Worm (Caenorhabditis elegans) whole organism, L4 larva: ENCODE measurements around the gene srh-293.

Experiments
- R02D3.7 ChIP-seq: fragments of 150-350 bp; sonication (generic microtip); optimal IDR thresholded peaks from 3 replicates; lab custom pipeline; 2014; ENCODE audit warnings: missing biosample characterization, missing genetic modification characterization
- T26A8.4 ChIP-seq: fragments of 200-800 bp; sonication (Bioruptor generic); IDR thresholded peaks from 2 replicates; pipeline ENCODE4 v1.3.6; 2022; ENCODE audit warnings: missing genetic modification characterization, missing compliant biosample characterization
- Y48G9A.11 ChIP-seq: fragments of 200-800 bp; sonication (Bioruptor generic); IDR thresholded peaks from 2 replicates; pipeline ENCODE4 v1.3.6; 2022; ENCODE audit warnings: missing genetic modification reagents, missing genetic modification characterization, missing compliant biosample characterization
- Y5F2A.4 ChIP-seq: fragments of 200-800 bp; sonication (Bioruptor generic); optimal IDR thresholded peaks from 2 replicates; lab custom pipeline; 2018; ENCODE audit warnings: mild to moderate bottlenecking, missing genetic modification characterization, missing compliant biosample characterization
- Y75B8A.6 ChIP-seq: fragments of 200-800 bp; sonication (Bioruptor generic); IDR thresholded peaks from 2 replicates; pipeline ENCODE4 v1.3.6; 2022; ENCODE audit warnings: missing genetic modification reagents, missing genetic modification characterization, missing compliant biosample characterization
- aha-1 ChIP-seq: fragments of 150-350 bp; peaks from one replicate; lab custom pipeline; 2014; ENCODE audit warnings: missing biosample characterization, missing genetic modification characterization
- ama-1 ChIP-seq: fragments of 150-350 bp; optimal IDR thresholded peaks from 2 replicates; lab custom pipeline; 2014; ENCODE audit warnings: inconsistent platforms, mixed read lengths
- arid-1 ChIP-seq: fragments of 200-800 bp; sonication (Bioruptor generic); conservative IDR thresholded peaks from 2 replicates; pipeline ENCODE4 v1.3.6; 2022; ENCODE audit warnings: missing genetic modification reagents, missing genetic modification characterization, missing compliant biosample characterization
- ceh-20 ChIP-seq: fragments of 200-800 bp; sonication (Bioruptor generic); IDR thresholded peaks from 2 replicates; pipeline ENCODE4 v1.3.6; 2022; ENCODE audit warnings: missing genetic modification reagents, missing genetic modification characterization, missing compliant biosample characterization
- ceh-28 ChIP-seq: fragments of 150-350 bp; optimal IDR thresholded peaks from 2 replicates; lab custom pipeline; 2014; ENCODE audit warnings: missing biosample characterization, missing genetic modification reagents, missing genetic modification characterization
- ceh-32 ChIP-seq: sonication (generic microtip); optimal IDR thresholded peaks from 2 replicates; lab custom pipeline; 2016; ENCODE audit warnings: mild to moderate bottlenecking, missing genetic modification characterization, missing compliant biosample characterization; ENCODE audit not compliant: poor library complexity
- ceh-82 ChIP-seq: sonication (generic microtip); optimal IDR thresholded peaks from 2 replicates; lab custom pipeline; 2017; ENCODE audit warnings: missing biosample characterization, missing genetic modification characterization
- ctbp-1 ChIP-seq: fragments of 200-800 bp; sonication (Bioruptor generic); IDR thresholded peaks from 2 replicates; pipeline ENCODE4 v1.3.6; 2022; ENCODE audit warnings: missing genetic modification reagents, missing genetic modification characterization, missing compliant biosample characterization
- daf-12 ChIP-seq: fragments of 150-350 bp; optimal IDR thresholded peaks from 2 replicates; lab custom pipeline; 2014; ENCODE audit warnings: missing biosample characterization, missing genetic modification reagents, missing genetic modification characterization
- daf-16 ChIP-seq, 3 experiments: sonication (generic microtip); optimal IDR thresholded peaks; 2 replicates each; lab custom pipeline; 2016 to 2017; ENCODE audit warnings: missing genetic modification characterization in 3 of 3, missing genetic modification reagents in 3 of 3, mild to moderate bottlenecking in 2 of 3, missing compliant biosample characterization in 2 of 3, missing biosample characterization in 1 of 3, moderate library complexity in 1 of 3
- dmd-9 ChIP-seq: fragments of 200-800 bp; sonication (Bioruptor generic); IDR thresholded peaks from 2 replicates; pipeline ENCODE4 v1.3.6; 2022; ENCODE audit warnings: missing genetic modification reagents, missing genetic modification characterization, missing compliant biosample characterization
- dpl-1 ChIP-seq: fragments of 150-350 bp; optimal IDR thresholded peaks from 2 replicates; lab custom pipeline; 2014; ENCODE audit warnings: missing biosample characterization, missing genetic modification reagents, missing genetic modification characterization
- dve-1 ChIP-seq: sonication (generic microtip); optimal IDR thresholded peaks from 2 replicates; lab custom pipeline; 2017; ENCODE audit warnings: antibody characterized with exemption, mild to moderate bottlenecking, missing genetic modification characterization, missing compliant biosample characterization; ENCODE audit not compliant: insufficient read depth
- egl-27 ChIP-seq: sonication (generic microtip); optimal IDR thresholded peaks from 3 replicates; lab custom pipeline; 2017; ENCODE audit warnings: missing biosample characterization, missing genetic modification reagents, missing genetic modification characterization
- egl-43 ChIP-seq: fragments of 200-800 bp; sonication (Bioruptor generic); IDR thresholded peaks from 2 replicates; pipeline ENCODE4 v1.3.6; 2022; ENCODE audit warnings: missing genetic modification reagents, missing genetic modification characterization, missing compliant biosample characterization
- fkh-10 ChIP-seq: fragments of 150-350 bp; optimal IDR thresholded peaks from 2 replicates; lab custom pipeline; 2014; ENCODE audit warnings: missing biosample characterization, missing genetic modification reagents, missing genetic modification characterization
- hif-1 ChIP-seq, 2 experiments: sonication (generic microtip); optimal IDR thresholded peaks; 2 replicates each; lab custom pipeline; 2016 to 2017; ENCODE audit warnings: missing compliant biosample characterization in 2 of 2, missing genetic modification characterization in 2 of 2, missing genetic modification reagents in 2 of 2, missing genotype in 2 of 2, mild to moderate bottlenecking in 1 of 2
- hlh-11 ChIP-seq: fragments of 200-800 bp; sonication (Bioruptor generic); optimal IDR thresholded peaks from 2 replicates; lab custom pipeline; 2018; ENCODE audit warnings: mild to moderate bottlenecking, missing genetic modification characterization, missing compliant biosample characterization
- hlh-30 ChIP-seq: sonication (generic microtip); optimal IDR thresholded peaks from 2 replicates; lab custom pipeline; 2017; ENCODE audit warnings: antibody characterized with exemption, mild to moderate bottlenecking, missing genetic modification characterization, missing compliant biosample characterization; ENCODE audit not compliant: insufficient read depth
- jun-1 ChIP-seq: fragments of 150-350 bp; optimal IDR thresholded peaks from 2 replicates; lab custom pipeline; 2014; ENCODE audit warnings: missing biosample characterization, missing genetic modification reagents, missing genetic modification characterization
- lin-29 ChIP-seq: fragments of 200-800 bp; sonication (Bioruptor generic); IDR thresholded peaks from 2 replicates; pipeline ENCODE4 v1.3.6; 2022; ENCODE audit warnings: missing genetic modification reagents, missing genetic modification characterization, missing compliant biosample characterization
- lir-3 ChIP-seq: sonication (generic microtip); optimal IDR thresholded peaks from 2 replicates; lab custom pipeline; 2016; ENCODE audit warnings: mild to moderate bottlenecking, missing genetic modification characterization, missing compliant biosample characterization
- mdt-29 ChIP-seq: fragments of 200-800 bp; sonication (Bioruptor generic); IDR thresholded peaks from 2 replicates; pipeline ENCODE4 v1.3.6; 2022; ENCODE audit warnings: missing genetic modification reagents, missing genetic modification characterization, missing compliant biosample characterization
- mxl-2 ChIP-seq: fragments of 200-800 bp; sonication (Bioruptor generic); conservative IDR thresholded peaks from 2 replicates; pipeline ENCODE4 v1.3.6; 2022; ENCODE audit warnings: missing genetic modification reagents, missing genetic modification characterization, missing compliant biosample characterization
- mxl-3 ChIP-seq: fragments of 200-800 bp; sonication (Bioruptor generic); optimal IDR thresholded peaks from 2 replicates; lab custom pipeline; 2018; ENCODE audit warnings: mild to moderate bottlenecking, missing genetic modification characterization, missing compliant biosample characterization
- nhr-41 ChIP-seq: fragments of 200-800 bp; sonication (Bioruptor generic); IDR thresholded peaks from 2 replicates; pipeline ENCODE4 v1.3.6; 2022; ENCODE audit warnings: missing genetic modification reagents, missing genetic modification characterization, missing compliant biosample characterization
- nhr-6 ChIP-seq: fragments of 150-350 bp; optimal IDR thresholded peaks from 2 replicates; lab custom pipeline; 2014; ENCODE audit warnings: missing biosample characterization, missing genetic modification characterization
- nhr-76 ChIP-seq: fragments of 150-350 bp; optimal IDR thresholded peaks from 2 replicates; lab custom pipeline; 2014; ENCODE audit warnings: missing biosample characterization, missing genetic modification characterization
- skn-1 ChIP-seq: fragments of 150-350 bp; optimal IDR thresholded peaks from 2 replicates; lab custom pipeline; 2014; ENCODE audit warnings: missing biosample characterization, missing genetic modification characterization
- snpc-1.2 ChIP-seq: fragments of 200-800 bp; sonication (Bioruptor generic); IDR thresholded peaks from 2 replicates; pipeline ENCODE4 v1.3.6; 2022; ENCODE audit warnings: missing genetic modification reagents, missing genetic modification characterization, missing compliant biosample characterization
- spr-1 ChIP-seq: sonication (generic microtip); optimal IDR thresholded peaks from 2 replicates; lab custom pipeline; 2016; ENCODE audit warnings: mild to moderate bottlenecking, missing genetic modification characterization, missing compliant biosample characterization
- spr-3 ChIP-seq: fragments of 200-800 bp; sonication (Bioruptor generic); optimal IDR thresholded peaks from 2 replicates; lab custom pipeline; 2018; ENCODE audit warnings: mild to moderate bottlenecking, missing genetic modification characterization, missing compliant biosample characterization
- tra-1 ChIP-seq: fragments of 200-800 bp; sonication (Bioruptor generic); IDR thresholded peaks from 2 replicates; pipeline ENCODE4 v1.3.6; 2022; ENCODE audit warnings: missing genetic modification reagents, missing genetic modification characterization, missing compliant biosample characterization
- unc-130 ChIP-seq: sonication (generic microtip); optimal IDR thresholded peaks from 2 replicates; lab custom pipeline; 2016; ENCODE audit warnings: missing genetic modification reagents, missing genetic modification characterization, missing compliant biosample characterization
- unc-39 ChIP-seq: sonication (generic microtip); optimal IDR thresholded peaks from 2 replicates; lab custom pipeline; 2017; ENCODE audit warnings: missing biosample characterization, missing genetic modification characterization
- unc-62 ChIP-seq, 3 experiments: fragments of 150-350 bp in 1 of 3; sonication (generic microtip); optimal IDR thresholded peaks in 2 of 3; peaks in 1 of 3; 1 replicate in 1 of 3; 2 replicates in 2 of 3; lab custom pipeline; 2014 to 2017; ENCODE audit warnings: missing biosample characterization in 3 of 3, missing genetic modification characterization in 3 of 3, missing genetic modification reagents in 3 of 3, missing genotype in 1 of 3
- vab-7 ChIP-seq: fragments of 200-800 bp; sonication (Bioruptor generic); IDR thresholded peaks from 2 replicates; pipeline ENCODE4 v1.3.6; 2022; ENCODE audit warnings: missing genetic modification reagents, missing genetic modification characterization, missing compliant biosample characterization

Gene srh-293

ce11 chrV:15891279-15891678, 25.3 kb downstream of the srh-293 start (continued):
- TF ChIP-seq Y5F2A.4 (GFP tag; lab: Kevin White, UChicago): no peak
- no peak for TF ChIP-seq Y48G9A.11
- no peak for TF ChIP-seq daf-16 (GFP tag; optimal IDR thresholded peaks at IDR 0.05; lab: Kevin White, UChicago)
- peak; percentile 89 for TF ChIP-seq daf-16 (tag; optimal IDR thresholded peaks at IDR 0.05; lab: Kevin White, UChicago)
- TF ChIP-seq T26A8.4 (GFP tag; lab: Robert Waterston, UW): no peak
- TF ChIP-seq nhr-76 (tag; lab: Kevin White, UChicago): no peak
- TF ChIP-seq skn-1: no peak
- no peak for TF ChIP-seq unc-39 (tag; lab: Kevin White, UChicago)
- no peak for TF ChIP-seq aha-1
- TF ChIP-seq dpl-1 (GFP tag; lab: Kevin White, UChicago): no peak
- TF ChIP-seq arid-1 (GFP tag; lab: Robert Waterston, UW): no peak
- TF ChIP-seq jun-1 (tag; lab: Kevin White, UChicago): no peak
- TF ChIP-seq dve-1 (tag; lab: Kevin White, UChicago): peak; percentile 59
- peak; percentile 25 for TF ChIP-seq nhr-6 (tag; lab: Kevin White, UChicago)
- TF ChIP-seq fkh-10 (GFP tag; lab: Kevin White, UChicago): no peak
- TF ChIP-seq egl-43 (GFP tag; lab: Robert Waterston, UW): no peak
- TF ChIP-seq ceh-28 (tag; lab: Kevin White, UChicago): no peak
- TF ChIP-seq tra-1 (GFP tag; lab: Robert Waterston, UW): no peak
- no peak for TF ChIP-seq ceh-20 (GFP tag; lab: Robert Waterston, UW)
- TF ChIP-seq mdt-29 (GFP tag; lab: Robert Waterston, UW): no peak
- no peak for TF ChIP-seq ceh-32 (tag; lab: Kevin White, UChicago)
- peak; percentile 28 for TF ChIP-seq hlh-30 (tag; lab: Kevin White, UChicago)
- TF ChIP-seq vab-7 (GFP tag; lab: Robert Waterston, UW): no peak
- TF ChIP-seq ceh-82 (tag; lab: Kevin White, UChicago): no peak
- no peak for TF ChIP-seq lin-29 (GFP tag; lab: Robert Waterston, UW)
- TF ChIP-seq dmd-9 (GFP tag; lab: Robert Waterston, UW): no peak
- peak; percentile 67 for TF ChIP-seq hlh-11 (tag; lab: Kevin White, UChicago)
- TF ChIP-seq unc-130 (GFP tag; lab: Kevin White, UChicago): no peak
- TF ChIP-seq unc-62 (GFP tag; optimal IDR thresholded peaks at IDR 0.05 in 1 of 2; lab: Kevin White, UChicago): no peak
- TF ChIP-seq unc-62 (tag; optimal IDR thresholded peaks at IDR 0.05; lab: Kevin White, UChicago): no peak
- TF ChIP-seq R02D3.7 (tag; lab: Kevin White, UChicago): no peak
- no peak for TF ChIP-seq egl-27 (tag; lab: Kevin White, UChicago)
- no peak for TF ChIP-seq lir-3 (tag; lab: Kevin White, UChicago)

- no peak for TF ChIP-seq mxl-3 (GFP tag; lab: Kevin White, UChicago)
- TF ChIP-seq R02D3.7 (tag; lab: Kevin White, UChicago): no peak
- TF ChIP-seq spr-1: no peak
- no peak for TF ChIP-seq snpc-1.2 (GFP tag; lab: Robert Waterston, UW)
- no peak for TF ChIP-seq ctbp-1 (GFP tag; lab: Robert Waterston, UW)
- TF ChIP-seq daf-12 (tag; lab: Kevin White, UChicago): no peak
- TF ChIP-seq mxl-2 (GFP tag; lab: Robert Waterston, UW): no peak
- TF ChIP-seq mdt-29 (GFP tag; lab: Robert Waterston, UW): no peak
- TF ChIP-seq ama-1 (lab: Kevin White, UChicago): no peak
- TF ChIP-seq nhr-41 (GFP tag; lab: Robert Waterston, UW): no peak
- no peak for TF ChIP-seq hif-1 (tag; optimal IDR thresholded peaks at IDR 0.05; lab: Kevin White, UChicago)
- no peak for TF ChIP-seq spr-3
- TF ChIP-seq Y75B8A.6 (GFP tag; lab: Robert Waterston, UW): no peak
These were observed 25.8 kb downstream of the srh-293 start, which contains the start of gene T06C12.12 for ce11 chrV:15891761-15892160. Gene T06C12.12 (plus strand): TSS chrV:15892061.
